Fruit fly (Drosophila melanogaster): ENCODE data around the gene Deaf1.

DNA sequence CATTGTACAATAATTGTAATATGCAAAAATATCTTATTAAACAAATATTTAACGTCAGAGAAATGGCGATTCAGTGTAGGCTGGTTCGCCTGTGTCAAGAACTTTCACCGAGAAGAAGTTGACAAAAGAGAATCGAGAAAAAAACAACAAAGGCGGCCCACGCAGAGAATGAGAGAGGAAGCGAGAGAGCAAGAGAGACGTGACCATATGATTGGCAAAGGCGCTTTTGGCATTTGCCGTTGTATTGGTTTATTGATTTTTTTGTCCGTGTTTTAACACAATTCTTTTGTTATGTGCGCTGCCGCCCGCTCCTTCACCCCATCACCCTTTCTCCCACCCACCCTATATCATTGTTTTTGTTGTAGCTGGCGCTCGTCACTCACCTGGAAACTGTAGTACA, 15.3 kb downstream of the Deaf1 start:
- TF ChIP-seq Lpt (GFP tag; optimal IDR thresholded peaks at IDR 0.05) (no peak), CG11294 (GFP tag; IDR thresholded peaks at IDR 0.05) (no peak), CG3919 (GFP tag; optimal IDR thresholded peaks at IDR 0.05) (no peak)

Data from whole organism, prepupa.